Worm (Caenorhabditis elegans) whole organism, young adult: ENCODE measurements around the gene lido-10.

Source experiments
- B0019.2 ChIP-seq: fragments of 200-800 bp; sonication (Bioruptor generic); conservative IDR thresholded peaks from 2 replicates; pipeline ENCODE4 v1.3.6; 2022; ENCODE audit warnings: missing genetic modification reagents, missing genetic modification characterization, missing compliant biosample characterization
- B0261.1 ChIP-seq: sonication (generic microtip); optimal IDR thresholded peaks from 2 replicates; lab custom pipeline; 2016; ENCODE audit warnings: mild to moderate bottlenecking, missing genetic modification characterization, moderate library complexity, missing compliant biosample characterization
- C17E4.6 ChIP-seq: fragments of 200-800 bp; sonication (Bioruptor generic); IDR thresholded peaks from 2 replicates; pipeline ENCODE4 v1.3.6; 2022; ENCODE audit warnings: missing genetic modification reagents, missing genetic modification characterization, missing compliant biosample characterization
- F10E7.11 ChIP-seq: sonication (generic microtip); optimal IDR thresholded peaks from 2 replicates; lab custom pipeline; 2017; ENCODE audit warnings: mild to moderate bottlenecking, missing genetic modification characterization, moderate library complexity, missing compliant biosample characterization
- F22D6.2 ChIP-seq: sonication (generic microtip); optimal IDR thresholded peaks from 2 replicates; lab custom pipeline; 2016; ENCODE audit warnings: mild to moderate bottlenecking, missing genetic modification characterization, missing compliant biosample characterization
- F33H1.4 ChIP-seq: fragments of 200-800 bp; sonication (Bioruptor generic); IDR thresholded peaks from 2 replicates; pipeline ENCODE4 v1.3.6; 2022; ENCODE audit warnings: missing genetic modification reagents, missing genetic modification characterization, missing compliant biosample characterization
- F39B2.1 ChIP-seq: fragments of 200-800 bp; sonication (Bioruptor generic); IDR thresholded peaks from 2 replicates; pipeline ENCODE4 v1.3.6; 2022; ENCODE audit warnings: missing genetic modification reagents, missing genetic modification characterization, missing compliant biosample characterization
- F57A8.1 ChIP-seq: fragments of 200-800 bp; sonication (Bioruptor generic); optimal IDR thresholded peaks from 2 replicates; lab custom pipeline; 2018; ENCODE audit warnings: mild to moderate bottlenecking, missing genetic modification characterization, moderate library complexity, missing compliant biosample characterization
- Y53G8AR.9 ChIP-seq: fragments of 200-800 bp; sonication (Bioruptor generic); conservative IDR thresholded peaks from 2 replicates; pipeline ENCODE4 v1.3.6; 2022; ENCODE audit warnings: missing genetic modification reagents, missing genetic modification characterization, missing compliant biosample characterization
- Y56A3A.18 ChIP-seq: fragments of 200-800 bp; sonication (Bioruptor generic); IDR thresholded peaks from 2 replicates; pipeline ENCODE4 v1.3.6; 2022; ENCODE audit warnings: missing genetic modification reagents, missing genetic modification characterization, missing compliant biosample characterization
- Y79H2A.3 ChIP-seq: fragments of 200-800 bp; sonication (Bioruptor generic); conservative IDR thresholded peaks from 2 replicates; pipeline ENCODE4 v1.3.6; 2022; ENCODE audit warnings: missing genetic modification reagents, missing genetic modification characterization, missing compliant biosample characterization
- ZK185.1 ChIP-seq: sonication (generic microtip); optimal IDR thresholded peaks from 2 replicates; lab custom pipeline; 2016; ENCODE audit warnings: mild to moderate bottlenecking, missing genetic modification characterization, missing compliant biosample characterization; ENCODE audit not compliant: poor library complexity, severe bottlenecking
- akir-1 ChIP-seq: fragments of 200-800 bp; sonication (Bioruptor generic); optimal IDR thresholded peaks from 2 replicates; lab custom pipeline; 2018; ENCODE audit warnings: mild to moderate bottlenecking, missing genetic modification characterization, moderate library complexity, missing compliant biosample characterization
- ama-1 ChIP-seq, 3 experiments: fragments of 150-350 bp in 1 of 3; sonication (generic microtip) in 2 of 3; optimal IDR thresholded peaks; 2 replicates each; lab custom pipeline; 2014 to 2018; ENCODE audit warnings: missing biosample characterization in 2 of 3, missing genetic modification characterization in 2 of 3, missing genetic modification reagents in 2 of 3
- atf-7 ChIP-seq: sonication (generic microtip); optimal IDR thresholded peaks from 2 replicates; lab custom pipeline; 2017; ENCODE audit warnings: mild to moderate bottlenecking, missing genetic modification characterization, missing compliant biosample characterization
- attf-3 ChIP-seq: fragments of 200-800 bp; sonication (Bioruptor generic); conservative IDR thresholded peaks from 2 replicates; pipeline ENCODE4 v1.3.6; 2022; ENCODE audit warnings: missing genetic modification reagents, missing genetic modification characterization, missing compliant biosample characterization
- attf-6 ChIP-seq: fragments of 200-800 bp; sonication (Bioruptor generic); IDR thresholded peaks from 2 replicates; pipeline ENCODE4 v1.3.6; 2022; ENCODE audit warnings: missing genetic modification reagents, missing genetic modification characterization, missing compliant biosample characterization
- bed-2 ChIP-seq: fragments of 200-800 bp; sonication (Bioruptor generic); IDR thresholded peaks from 2 replicates; pipeline ENCODE4 v1.3.6; 2022; ENCODE audit warnings: missing genetic modification reagents, missing genetic modification characterization, missing compliant biosample characterization
- cebp-1 ChIP-seq, 2 experiments: fragments of 200-800 bp in 1 of 2; sonication (Bioruptor generic) in 1 of 2; sonication (generic microtip) in 1 of 2; IDR thresholded peaks in 1 of 2; optimal IDR thresholded peaks in 1 of 2; 2 replicates each; pipeline versions ENCODE4 v1.3.6 to Lab custom; 2017 to 2022; ENCODE audit warnings: missing compliant biosample characterization in 2 of 2, missing genetic modification characterization in 2 of 2, mild to moderate bottlenecking in 1 of 2, missing genetic modification reagents in 1 of 2, moderate library complexity in 1 of 2
- ceh-100 ChIP-seq: fragments of 200-800 bp; sonication (Bioruptor generic); IDR thresholded peaks from 2 replicates; pipeline ENCODE4 v1.3.6; 2022; ENCODE audit warnings: missing genetic modification reagents, missing genetic modification characterization, missing compliant biosample characterization
- ceh-40 ChIP-seq: fragments of 200-800 bp; sonication (Bioruptor generic); IDR thresholded peaks from 2 replicates; pipeline ENCODE4 v1.3.6; 2022; ENCODE audit warnings: missing genetic modification characterization, missing compliant biosample characterization
- ceh-58 ChIP-seq: fragments of 200-800 bp; sonication (Bioruptor generic); IDR thresholded peaks from 2 replicates; pipeline ENCODE4 v1.3.6; 2022; ENCODE audit warnings: missing genetic modification characterization, missing compliant biosample characterization
- dox-1 ChIP-seq: fragments of 200-800 bp; sonication (Bioruptor generic); IDR thresholded peaks from 2 replicates; pipeline ENCODE4 v1.3.6; 2022; ENCODE audit warnings: missing genetic modification reagents, missing genetic modification characterization, missing compliant biosample characterization
- dpl-1 ChIP-seq: fragments of 150-350 bp; optimal IDR thresholded peaks from 2 replicates; lab custom pipeline; 2014; ENCODE audit warnings: missing biosample characterization, missing genetic modification reagents, missing genetic modification characterization
- egrh-3 ChIP-seq: fragments of 200-800 bp; sonication (Bioruptor generic); IDR thresholded peaks from 2 replicates; pipeline ENCODE4 v1.3.6; 2022; ENCODE audit warnings: missing genetic modification reagents, missing genetic modification characterization, missing compliant biosample characterization
- ets-4 ChIP-seq: fragments of 200-800 bp; sonication (Bioruptor generic); optimal IDR thresholded peaks from 2 replicates; lab custom pipeline; 2018; ENCODE audit warnings: mild to moderate bottlenecking, missing genetic modification characterization, missing compliant biosample characterization
- gei-17 ChIP-seq: fragments of 200-800 bp; sonication (Bioruptor generic); optimal IDR thresholded peaks from 2 replicates; lab custom pipeline; 2018; ENCODE audit warnings: mild to moderate bottlenecking, missing genetic modification characterization, missing compliant biosample characterization
- him-1 ChIP-seq: sonication (generic microtip); optimal IDR thresholded peaks from 2 replicates; lab custom pipeline; 2016; ENCODE audit warnings: missing genotype, missing genetic modification reagents, missing genetic modification characterization, missing compliant biosample characterization
- hlh-26 ChIP-seq: fragments of 200-800 bp; sonication (Bioruptor generic); conservative IDR thresholded peaks from 2 replicates; pipeline ENCODE4 v1.3.6; 2022; ENCODE audit warnings: missing genetic modification reagents, missing genetic modification characterization, missing compliant biosample characterization
- lin-35 ChIP-seq, 3 experiments: fragments of 150-350 bp in 2 of 3; sonication (generic microtip) in 1 of 3; optimal IDR thresholded peaks; 2 replicates each; lab custom pipeline; 2014 to 2018; ENCODE audit warnings: missing biosample characterization in 3 of 3, missing genetic modification characterization in 3 of 3, missing genetic modification reagents in 3 of 3
- lin-40 ChIP-seq: sonication (generic microtip); optimal IDR thresholded peaks from 2 replicates; lab custom pipeline; 2016; ENCODE audit warnings: missing genetic modification characterization, mild to moderate bottlenecking, missing compliant biosample characterization, missing genotype, missing genetic modification reagents
- lin-54 ChIP-seq: fragments of 200-800 bp; sonication (Bioruptor generic); optimal IDR thresholded peaks from 2 replicates; lab custom pipeline; 2018; ENCODE audit warnings: mild to moderate bottlenecking, missing genetic modification characterization, missing compliant biosample characterization
- madf-8 ChIP-seq: fragments of 200-800 bp; sonication (Bioruptor generic); conservative IDR thresholded peaks from 2 replicates; pipeline ENCODE4 v1.3.6; 2022; ENCODE audit warnings: missing genetic modification reagents, missing genetic modification characterization, missing compliant biosample characterization
- mel-28 ChIP-seq: sonication (generic microtip); optimal IDR thresholded peaks from 2 replicates; lab custom pipeline; 2016; ENCODE audit warnings: borderline replicate concordance, mild to moderate bottlenecking, missing genetic modification characterization, missing compliant biosample characterization
- mes-4 ChIP-seq: sonication (generic microtip); optimal IDR thresholded peaks from 2 replicates; lab custom pipeline; 2016; ENCODE audit warnings: missing genotype, missing genetic modification characterization, missing compliant biosample characterization
- nfyb-1 ChIP-seq: fragments of 200-800 bp; sonication (Bioruptor generic); IDR thresholded peaks from 2 replicates; pipeline ENCODE4 v1.3.6; 2022; ENCODE audit warnings: missing genetic modification reagents, missing genetic modification characterization, missing compliant biosample characterization
- nhr-120 ChIP-seq: fragments of 200-800 bp; sonication (Bioruptor generic); IDR thresholded peaks from 2 replicates; pipeline ENCODE4 v1.3.6; 2022; ENCODE audit warnings: missing genetic modification characterization, missing compliant biosample characterization
- nhr-90 ChIP-seq: sonication (generic microtip); optimal IDR thresholded peaks from 2 replicates; lab custom pipeline; 2016; ENCODE audit warnings: missing genotype, mild to moderate bottlenecking, missing genetic modification characterization, missing compliant biosample characterization
- pbrm-1 ChIP-seq: fragments of 200-800 bp; sonication (Bioruptor generic); IDR thresholded peaks from 2 replicates; pipeline ENCODE4 v1.3.6; 2022; ENCODE audit warnings: missing genetic modification reagents, missing genetic modification characterization, missing compliant biosample characterization
- repo-1 ChIP-seq: sonication (generic microtip); optimal IDR thresholded peaks from 2 replicates; lab custom pipeline; 2017; ENCODE audit warnings: mild to moderate bottlenecking, missing genetic modification characterization, missing compliant biosample characterization
- sdz-38 ChIP-seq: sonication (generic microtip); optimal IDR thresholded peaks from 2 replicates; lab custom pipeline; 2016; ENCODE audit warnings: missing genotype, missing genetic modification characterization, missing compliant biosample characterization
- sptf-2 ChIP-seq: fragments of 200-800 bp; sonication (Bioruptor generic); optimal IDR thresholded peaks from 2 replicates; lab custom pipeline; 2018; ENCODE audit warnings: mild to moderate bottlenecking, missing genetic modification characterization, missing compliant biosample characterization
- tlf-1 ChIP-seq: fragments of 200-800 bp; sonication (Bioruptor generic); optimal IDR thresholded peaks from 2 replicates; lab custom pipeline; 2018; ENCODE audit warnings: mild to moderate bottlenecking, missing genetic modification characterization, missing compliant biosample characterization
- ztf-22 ChIP-seq: fragments of 200-800 bp; sonication (Bioruptor generic); optimal IDR thresholded peaks from 2 replicates; lab custom pipeline; 2018; ENCODE audit warnings: mild to moderate bottlenecking, missing genetic modification characterization, moderate library complexity, missing compliant biosample characterization
- ztf-28 ChIP-seq: fragments of 200-800 bp; sonication (Bioruptor generic); IDR thresholded peaks from 2 replicates; pipeline ENCODE4 v1.3.6; 2022; ENCODE audit warnings: missing genetic modification reagents, missing genetic modification characterization, missing compliant biosample characterization

The lido-10 gene

DNA sequence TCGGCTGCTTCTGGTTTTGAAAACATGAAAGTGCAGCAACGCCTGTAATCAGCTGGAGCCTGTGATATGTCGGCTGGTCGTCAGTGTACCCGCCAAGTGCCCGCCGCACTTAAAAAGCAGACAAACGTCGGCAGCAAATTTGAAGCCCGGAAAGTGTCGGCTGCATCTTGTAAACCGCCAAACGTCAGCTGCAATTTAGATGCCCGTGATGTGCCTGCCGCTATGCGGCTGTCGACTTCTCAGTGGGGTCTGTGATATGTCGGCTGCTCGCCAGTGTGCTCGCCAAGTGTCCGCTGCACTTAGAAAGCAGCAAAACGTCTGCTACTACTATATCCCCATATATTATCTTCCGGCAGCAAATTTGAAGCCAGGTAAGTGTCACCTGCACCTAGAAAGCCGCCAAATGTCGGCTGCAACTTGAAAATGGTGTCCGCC lies 15.2 kb upstream of the lido-10 start (continued):
- no peak for TF ChIP-seq madf-8 (GFP tag; lab: Robert Waterston, UW)
- no peak for TF ChIP-seq attf-6 (GFP tag; lab: Robert Waterston, UW)
- TF ChIP-seq F22D6.2 (tag; lab: Kevin White, UChicago), result no peak
- TF ChIP-seq him-1 (tag; lab: Kevin White, UChicago), result no peak
- no peak for TF ChIP-seq C17E4.6 (GFP tag; lab: Robert Waterston, UW)
- TF ChIP-seq ceh-40, result no peak
- no peak for TF ChIP-seq akir-1
- no peak for TF ChIP-seq Y79H2A.3 (GFP tag; lab: Robert Waterston, UW)
- 0 out of 2 replicates have a peak, but pooled peaks have one; percentile 41 for TF ChIP-seq dox-1
- no peak for TF ChIP-seq sdz-38
- no peak for TF ChIP-seq sptf-2 (GFP tag; lab: Kevin White, UChicago)
- no peak for TF ChIP-seq ztf-22 (GFP tag; lab: Kevin White, UChicago)
- TF ChIP-seq F33H1.4, result no peak
- TF ChIP-seq F57A8.1 (GFP tag; lab: Kevin White, UChicago), result peak; percentile 37
- no peak for TF ChIP-seq ZK185.1
- no peak for TF ChIP-seq cebp-1 (GFP tag; IDR thresholded peaks at IDR 0.05; lab: Robert Waterston, UW)
- peak; percentile 50 for TF ChIP-seq cebp-1 (tag; optimal IDR thresholded peaks at IDR 0.05; lab: Kevin White, UChicago)
- TF ChIP-seq dpl-1, result no peak
- TF ChIP-seq nhr-90 (tag; lab: Kevin White, UChicago), result no peak
- no peak for TF ChIP-seq nfyb-1 (GFP tag; lab: Robert Waterston, UW)
- no peak for TF ChIP-seq nhr-120 (GFP tag; lab: Robert Waterston, UW)
- TF ChIP-seq pbrm-1, result no peak
- TF ChIP-seq F39B2.1 (GFP tag; lab: Robert Waterston, UW), result peak; percentile 37; the same call in 1 of the 2 replicates
- no peak for TF ChIP-seq tlf-1 (GFP tag; lab: Kevin White, UChicago)
- no peak for TF ChIP-seq hlh-26 (GFP tag; lab: Robert Waterston, UW)
- no peak for TF ChIP-seq attf-3
- TF ChIP-seq ets-4, result no peak
- no peak for TF ChIP-seq F10E7.11
- no peak for TF ChIP-seq atf-7 (tag; lab: Kevin White, UChicago)
- TF ChIP-seq ceh-100, result no peak
- TF ChIP-seq Y53G8AR.9 (GFP tag; lab: Robert Waterston, UW), result no peak
- no peak for TF ChIP-seq mes-4 (tag; lab: Kevin White, UChicago)
- TF ChIP-seq lin-54, result peak; percentile 5
- no peak for TF ChIP-seq lin-40 (tag; lab: Kevin White, UChicago)
- no peak for TF ChIP-seq lin-35 (GFP tag; optimal IDR thresholded peaks at IDR 0.05; lab: Kevin White, UChicago)
- peak; percentile 39; the same call in 1 of the 2 replicates for TF ChIP-seq egrh-3
- TF ChIP-seq ceh-58 (GFP tag; lab: Robert Waterston, UW), result no peak
- TF ChIP-seq ztf-28 (GFP tag; lab: Robert Waterston, UW), result 0 out of 2 replicates have a peak, but pooled peaks have one; percentile 30
- TF ChIP-seq mel-28 (tag; lab: Kevin White, UChicago), result no peak
- TF ChIP-seq ama-1 (optimal IDR thresholded peaks at IDR 0.05; lab: Kevin White, UChicago), result no peak
- TF ChIP-seq ama-1 (GFP tag; optimal IDR thresholded peaks at IDR 0.05; lab: Kevin White, UChicago), result no peak
- TF ChIP-seq Y56A3A.18, result no peak; the same call in 1 of the 2 replicates
- peak; percentile 43; the same call in 1 of the 2 replicates for TF ChIP-seq bed-2 (GFP tag; lab: Robert Waterston, UW)
- no peak for TF ChIP-seq repo-1 (tag; lab: Kevin White, UChicago)
- TF ChIP-seq B0019.2 (GFP tag; lab: Robert Waterston, UW), result no peak
- TF ChIP-seq gei-17 (GFP tag; lab: Kevin White, UChicago), result no peak
- TF ChIP-seq B0261.1 (tag; lab: Kevin White, UChicago), result no peak
- TF ChIP-seq, all 124 proteins: peak for 18
